Worm (Caenorhabditis elegans) whole organism, young adult: ENCODE results near the gene Y39A1C.1.

ENCODE experiments used
- B0336.3 ChIP-seq: fragments of 200-800 bp; sonication (Bioruptor generic); IDR thresholded peaks from 2 replicates; pipeline ENCODE4 v1.3.6; 2022; ENCODE audit warnings: missing genetic modification characterization, missing compliant biosample characterization
- C06A6.2 ChIP-seq: fragments of 200-800 bp; sonication (Bioruptor generic); conservative IDR thresholded peaks from 2 replicates; pipeline ENCODE4 v1.3.6; 2022; ENCODE audit warnings: missing genetic modification characterization, missing compliant biosample characterization
- F39B2.1 ChIP-seq: fragments of 200-800 bp; sonication (Bioruptor generic); IDR thresholded peaks from 2 replicates; pipeline ENCODE4 v1.3.6; 2022; ENCODE audit warnings: missing genetic modification reagents, missing genetic modification characterization, missing compliant biosample characterization
- F55B11.4 ChIP-seq: sonication (generic microtip); optimal IDR thresholded peaks from 2 replicates; lab custom pipeline; 2016; ENCODE audit warnings: missing compliant biosample characterization, missing genetic modification characterization, borderline replicate concordance; ENCODE audit not compliant: insufficient read depth
- F57A8.1 ChIP-seq: fragments of 200-800 bp; sonication (Bioruptor generic); optimal IDR thresholded peaks from 2 replicates; lab custom pipeline; 2018; ENCODE audit warnings: mild to moderate bottlenecking, missing genetic modification characterization, moderate library complexity, missing compliant biosample characterization
- T07F8.4 ChIP-seq: sonication (generic microtip); optimal IDR thresholded peaks from 2 replicates; lab custom pipeline; 2016; ENCODE audit warnings: mild to moderate bottlenecking, missing genetic modification characterization, moderate library complexity, missing compliant biosample characterization
- Y56A3A.18 ChIP-seq: fragments of 200-800 bp; sonication (Bioruptor generic); IDR thresholded peaks from 2 replicates; pipeline ENCODE4 v1.3.6; 2022; ENCODE audit warnings: missing genetic modification reagents, missing genetic modification characterization, missing compliant biosample characterization
- Y95B8A.8 ChIP-seq: fragments of 200-800 bp; sonication (Bioruptor generic); IDR thresholded peaks from 2 replicates; pipeline ENCODE4 v1.3.6; 2022; ENCODE audit warnings: missing genetic modification reagents, missing genetic modification characterization, missing compliant biosample characterization
- akir-1 ChIP-seq: fragments of 200-800 bp; sonication (Bioruptor generic); optimal IDR thresholded peaks from 2 replicates; lab custom pipeline; 2018; ENCODE audit warnings: mild to moderate bottlenecking, missing genetic modification characterization, moderate library complexity, missing compliant biosample characterization
- ama-1 ChIP-seq, 3 experiments: fragments of 150-350 bp in 1 of 3; sonication (generic microtip) in 2 of 3; optimal IDR thresholded peaks; 2 replicates each; lab custom pipeline; 2014 to 2018; ENCODE audit warnings: missing biosample characterization in 2 of 3, missing genetic modification characterization in 2 of 3, missing genetic modification reagents in 2 of 3
- aptf-2 ChIP-seq: fragments of 200-800 bp; sonication (Bioruptor generic); conservative IDR thresholded peaks from 2 replicates; pipeline ENCODE4 v1.3.6; 2022; ENCODE audit warnings: missing genetic modification reagents, missing genetic modification characterization, missing compliant biosample characterization
- atf-7 ChIP-seq: sonication (generic microtip); optimal IDR thresholded peaks from 2 replicates; lab custom pipeline; 2017; ENCODE audit warnings: mild to moderate bottlenecking, missing genetic modification characterization, missing compliant biosample characterization
- athp-1 ChIP-seq: sonication (generic microtip); optimal IDR thresholded peaks from 2 replicates; lab custom pipeline; 2017; ENCODE audit warnings: mild to moderate bottlenecking, missing genetic modification characterization, missing compliant biosample characterization
- bed-2 ChIP-seq: fragments of 200-800 bp; sonication (Bioruptor generic); IDR thresholded peaks from 2 replicates; pipeline ENCODE4 v1.3.6; 2022; ENCODE audit warnings: missing genetic modification reagents, missing genetic modification characterization, missing compliant biosample characterization
- cebp-1 ChIP-seq, 2 experiments: fragments of 200-800 bp in 1 of 2; sonication (Bioruptor generic) in 1 of 2; sonication (generic microtip) in 1 of 2; IDR thresholded peaks in 1 of 2; optimal IDR thresholded peaks in 1 of 2; 2 replicates each; pipeline versions ENCODE4 v1.3.6 to Lab custom; 2017 to 2022; ENCODE audit warnings: missing compliant biosample characterization in 2 of 2, missing genetic modification characterization in 2 of 2, mild to moderate bottlenecking in 1 of 2, missing genetic modification reagents in 1 of 2, moderate library complexity in 1 of 2
- cebp-2 ChIP-seq: fragments of 200-800 bp; sonication (Bioruptor generic); IDR thresholded peaks from 2 replicates; pipeline ENCODE4 v1.3.6; 2022; ENCODE audit warnings: missing genetic modification characterization, missing compliant biosample characterization
- ceh-27 ChIP-seq: fragments of 200-800 bp; sonication (Bioruptor generic); optimal IDR thresholded peaks from 2 replicates; lab custom pipeline; 2018; ENCODE audit warnings: mild to moderate bottlenecking, missing genetic modification characterization, moderate library complexity, missing compliant biosample characterization
- ceh-91 ChIP-seq: fragments of 200-800 bp; sonication (Bioruptor generic); IDR thresholded peaks from 2 replicates; pipeline ENCODE4 v1.3.6; 2022; ENCODE audit warnings: missing genetic modification reagents, missing genetic modification characterization, missing compliant biosample characterization
- dox-1 ChIP-seq: fragments of 200-800 bp; sonication (Bioruptor generic); IDR thresholded peaks from 2 replicates; pipeline ENCODE4 v1.3.6; 2022; ENCODE audit warnings: missing genetic modification reagents, missing genetic modification characterization, missing compliant biosample characterization
- dpff-1 ChIP-seq: sonication (generic microtip); optimal IDR thresholded peaks from 2 replicates; lab custom pipeline; 2017; ENCODE audit warnings: mild to moderate bottlenecking, missing genetic modification characterization, missing compliant biosample characterization
- dpl-1 ChIP-seq: fragments of 150-350 bp; optimal IDR thresholded peaks from 2 replicates; lab custom pipeline; 2014; ENCODE audit warnings: missing biosample characterization, missing genetic modification reagents, missing genetic modification characterization
- egrh-3 ChIP-seq: fragments of 200-800 bp; sonication (Bioruptor generic); IDR thresholded peaks from 2 replicates; pipeline ENCODE4 v1.3.6; 2022; ENCODE audit warnings: missing genetic modification reagents, missing genetic modification characterization, missing compliant biosample characterization
- gei-17 ChIP-seq: fragments of 200-800 bp; sonication (Bioruptor generic); optimal IDR thresholded peaks from 2 replicates; lab custom pipeline; 2018; ENCODE audit warnings: mild to moderate bottlenecking, missing genetic modification characterization, missing compliant biosample characterization
- him-1 ChIP-seq: sonication (generic microtip); optimal IDR thresholded peaks from 2 replicates; lab custom pipeline; 2016; ENCODE audit warnings: missing genotype, missing genetic modification reagents, missing genetic modification characterization, missing compliant biosample characterization
- hsf-1 ChIP-seq: fragments of 200-800 bp; sonication (Bioruptor generic); IDR thresholded peaks from 2 replicates; pipeline ENCODE4 v1.3.6; 2022; ENCODE audit warnings: missing genetic modification reagents, missing genetic modification characterization, missing compliant biosample characterization
- let-526 ChIP-seq: fragments of 200-800 bp; sonication (Bioruptor generic); IDR thresholded peaks from 2 replicates; pipeline ENCODE4 v1.3.6; 2022; ENCODE audit warnings: missing genetic modification reagents, missing genetic modification characterization, missing compliant biosample characterization
- lin-26 ChIP-seq: fragments of 200-800 bp; sonication (Bioruptor generic); IDR thresholded peaks from 2 replicates; pipeline ENCODE4 v1.3.6; 2022; ENCODE audit warnings: missing genetic modification reagents, missing genetic modification characterization, missing compliant biosample characterization
- lin-35 ChIP-seq, 3 experiments: fragments of 150-350 bp in 2 of 3; sonication (generic microtip) in 1 of 3; optimal IDR thresholded peaks; 2 replicates each; lab custom pipeline; 2014 to 2018; ENCODE audit warnings: missing biosample characterization in 3 of 3, missing genetic modification characterization in 3 of 3, missing genetic modification reagents in 3 of 3
- lsl-1 ChIP-seq: fragments of 200-800 bp; sonication (Bioruptor generic); optimal IDR thresholded peaks from 2 replicates; lab custom pipeline; 2018; ENCODE audit warnings: mild to moderate bottlenecking, missing genetic modification characterization, moderate library complexity, missing compliant biosample characterization
- lsy-27 ChIP-seq: sonication (generic microtip); optimal IDR thresholded peaks from 2 replicates; lab custom pipeline; 2017; ENCODE audit warnings: missing genetic modification characterization, mild to moderate bottlenecking, missing compliant biosample characterization, antibody characterized with exemption, missing genotype, borderline replicate concordance; ENCODE audit not compliant: insufficient read depth
- madf-6 ChIP-seq: fragments of 200-800 bp; sonication (Bioruptor generic); IDR thresholded peaks from 2 replicates; pipeline ENCODE4 v1.3.6; 2022; ENCODE audit warnings: missing genetic modification reagents, missing genetic modification characterization, missing compliant biosample characterization
- mcd-1 ChIP-seq: fragments of 200-800 bp; sonication (Bioruptor generic); IDR thresholded peaks from 2 replicates; pipeline ENCODE4 v1.3.6; 2022; ENCODE audit warnings: missing genetic modification reagents, missing genetic modification characterization, missing compliant biosample characterization
- nhr-80 ChIP-seq: sonication (generic microtip); optimal IDR thresholded peaks from 2 replicates; lab custom pipeline; 2016; ENCODE audit warnings: missing genetic modification characterization, missing compliant biosample characterization
- nhr-90 ChIP-seq: sonication (generic microtip); optimal IDR thresholded peaks from 2 replicates; lab custom pipeline; 2016; ENCODE audit warnings: missing genotype, mild to moderate bottlenecking, missing genetic modification characterization, missing compliant biosample characterization
- pbrm-1 ChIP-seq: fragments of 200-800 bp; sonication (Bioruptor generic); IDR thresholded peaks from 2 replicates; pipeline ENCODE4 v1.3.6; 2022; ENCODE audit warnings: missing genetic modification reagents, missing genetic modification characterization, missing compliant biosample characterization
- pha-4 ChIP-seq: fragments of 150-350 bp; sonication (generic microtip); optimal IDR thresholded peaks from 2 replicates; lab custom pipeline; 2014; ENCODE audit warnings: missing biosample characterization, missing genetic modification reagents, missing genetic modification characterization
- rec-8 ChIP-seq, 2 experiments: sonication (generic microtip); optimal IDR thresholded peaks; 2 replicates each; lab custom pipeline; 2016; ENCODE audit warnings: mild to moderate bottlenecking in 2 of 2, missing genetic modification characterization in 2 of 2, missing genetic modification reagents in 2 of 2, missing genotype in 2 of 2, missing biosample characterization in 1 of 2, missing compliant biosample characterization in 1 of 2, moderate library complexity in 1 of 2
- repo-1 ChIP-seq: sonication (generic microtip); optimal IDR thresholded peaks from 2 replicates; lab custom pipeline; 2017; ENCODE audit warnings: mild to moderate bottlenecking, missing genetic modification characterization, missing compliant biosample characterization
- snpc-1.1 ChIP-seq: sonication (generic microtip); optimal IDR thresholded peaks from 2 replicates; lab custom pipeline; 2017; ENCODE audit warnings: missing genetic modification characterization, mild to moderate bottlenecking, missing compliant biosample characterization, antibody characterized with exemption, moderate library complexity, missing genotype, missing genetic modification reagents; ENCODE audit not compliant: insufficient read depth
- snpc-4 ChIP-seq, 5 experiments: fragments of 150-350 bp in 1 of 5; sonication (generic microtip) in 4 of 5; optimal IDR thresholded peaks; 2 replicates each; lab custom pipeline; 2014 to 2018; ENCODE audit warnings: missing genetic modification characterization in 5 of 5, missing biosample characterization in 3 of 5, antibody characterized with exemption in 2 of 5, mild to moderate bottlenecking in 2 of 5, missing compliant biosample characterization in 2 of 5, missing genotype in 2 of 5, moderate library complexity in 2 of 5, missing genetic modification reagents in 1 of 5
- sptf-2 ChIP-seq: fragments of 200-800 bp; sonication (Bioruptor generic); optimal IDR thresholded peaks from 2 replicates; lab custom pipeline; 2018; ENCODE audit warnings: mild to moderate bottlenecking, missing genetic modification characterization, missing compliant biosample characterization
- tbp1 ChIP-seq: fragments of 200-800 bp; sonication (Bioruptor generic); optimal IDR thresholded peaks from 2 replicates; lab custom pipeline; 2018; ENCODE audit warnings: mild to moderate bottlenecking, missing genetic modification characterization, missing compliant biosample characterization
- unc-62 ChIP-seq: fragments of 150-350 bp; optimal IDR thresholded peaks from 2 replicates; lab custom pipeline; 2014; ENCODE audit warnings: missing biosample characterization, missing genetic modification reagents, missing genetic modification characterization
- xnd-1 ChIP-seq: sonication (generic microtip); optimal IDR thresholded peaks from 2 replicates; lab custom pipeline; 2016; ENCODE audit warnings: missing genotype, missing genetic modification reagents, missing genetic modification characterization, missing compliant biosample characterization
- zfh-2 ChIP-seq: fragments of 200-800 bp; sonication (Bioruptor generic); conservative IDR thresholded peaks from 2 replicates; pipeline ENCODE4 v1.3.6; 2022; ENCODE audit warnings: missing genetic modification reagents, missing genetic modification characterization, missing compliant biosample characterization
- ztf-3 ChIP-seq: fragments of 200-800 bp; sonication (Bioruptor generic); optimal IDR thresholded peaks from 2 replicates; lab custom pipeline; 2018; ENCODE audit warnings: mild to moderate bottlenecking, missing genetic modification characterization, missing compliant biosample characterization

Y39A1C.1 gene

ce11 chrIII:10818364-10818763 lies 36.9 kb upstream of the Y39A1C.1 start (continued):
- TF ChIP-seq lsl-1 (GFP tag; lab: Kevin White, UChicago) (no peak), mcd-1 (GFP tag; lab: Robert Waterston, UW) (peak; percentile 60), repo-1 (tag; lab: Kevin White, UChicago) (peak; percentile 12), snpc-1.1 (tag; lab: Kevin White, UChicago) (no peak), Y95B8A.8 (GFP tag; lab: Robert Waterston, UW) (0 out of 2 replicates have a peak, but pooled peaks have one; percentile 34), tbp1 (GFP tag; lab: Kevin White, UChicago) (peak; percentile 10), F57A8.1 (GFP tag; lab: Kevin White, UChicago) (no peak), snpc-4 (GFP tag; optimal IDR thresholded peaks at IDR 0.05; lab: Kevin White, UChicago) (peak; percentile 5), snpc-4 (tag; optimal IDR thresholded peaks at IDR 0.05; lab: Kevin White, UChicago) (peak in 2 of 4 experiments; percentile 30 to 31), sptf-2 (GFP tag; lab: Kevin White, UChicago) (no peak), athp-1 (no peak), let-526 (peak; percentile 14; the same call in 1 of the 2 replicates), xnd-1 (tag; lab: Kevin White, UChicago) (no peak), cebp-2 (GFP tag; lab: Robert Waterston, UW) (no peak), bed-2 (GFP tag; lab: Robert Waterston, UW) (no peak), Y56A3A.18 (GFP tag; lab: Robert Waterston, UW) (no peak), nhr-90 (peak; percentile 14), B0336.3 (GFP tag; lab: Robert Waterston, UW) (no peak), T07F8.4 (tag; lab: Kevin White, UChicago) (no peak), ceh-27 (GFP tag; lab: Kevin White, UChicago) (peak; percentile 66), ztf-3 (GFP tag; lab: Kevin White, UChicago) (no peak), ceh-91 (GFP tag; lab: Robert Waterston, UW) (no peak), C06A6.2 (GFP tag; lab: Robert Waterston, UW) (no peak; the same call in 1 of the 2 replicates), pha-4 (no peak), lin-35 (GFP tag; optimal IDR thresholded peaks at IDR 0.05; lab: Kevin White, UChicago) (peak in 1 of 3 experiments; percentile 18), him-1 (no peak), rec-8 (tag; optimal IDR thresholded peaks at IDR 0.05; lab: Kevin White, UChicago) (no peak), F55B11.4 (tag; lab: Kevin White, UChicago) (no peak), atf-7 (peak; percentile 51), egrh-3 (GFP tag; lab: Robert Waterston, UW) (peak; percentile 13; the same call in 1 of the 2 replicates), dpff-1 (tag; lab: Kevin White, UChicago) (no peak), F39B2.1 (GFP tag; lab: Robert Waterston, UW) (0 out of 2 replicates have a peak, but pooled peaks have one; percentile 4), lin-26 (GFP tag; lab: Robert Waterston, UW) (peak; percentile 36; the same call in 1 of the 2 replicates), gei-17 (no peak), zfh-2 (peak; percentile 54; the same call in 1 of the 2 replicates), akir-1 (GFP tag; lab: Kevin White, UChicago) (no peak), hsf-1 (GFP tag; lab: Robert Waterston, UW) (peak; percentile 74), unc-62 (GFP tag; lab: Kevin White, UChicago) (no peak), dpl-1 (no peak), madf-6 (GFP tag; lab: Robert Waterston, UW) (peak; percentile 49), dox-1 (peak; percentile 76), ama-1 (optimal IDR thresholded peaks at IDR 0.05; lab: Kevin White, UChicago) (no peak), ama-1 (GFP tag; optimal IDR thresholded peaks at IDR 0.05; lab: Kevin White, UChicago) (no peak), pbrm-1 (GFP tag; lab: Robert Waterston, UW) (0 out of 2 replicates have a peak, but pooled peaks have one; percentile 22), lsy-27 (tag; lab: Kevin White, UChicago) (no peak), aptf-2 (GFP tag; lab: Robert Waterston, UW) (no peak), nhr-80 (tag; lab: Kevin White, UChicago) (peak; percentile 71), cebp-1 (GFP tag; IDR thresholded peaks at IDR 0.05; lab: Robert Waterston, UW) (no peak), cebp-1 (tag; optimal IDR thresholded peaks at IDR 0.05; lab: Kevin White, UChicago) (peak; percentile 69)
